Fruit fly (Drosophila melanogaster) whole organism, larva: Measurements from ENCODE around the gene Drs.

Experiments used
- noc ChIP-seq: fragments of 200-800 bp; sonication (Bioruptor generic); optimal IDR thresholded peaks from 3 replicates; lab custom pipeline; 2019; ENCODE audit warnings: missing biosample characterization, mild to moderate bottlenecking, missing genetic modification characterization, moderate library complexity

Gene Drs

dm6 chr3L:3380225-3381043, 11.1 kb downstream of the Drs start:
- TF ChIP-seq noc (tag; lab: Kevin White, UChicago), result no peak

DNA sequence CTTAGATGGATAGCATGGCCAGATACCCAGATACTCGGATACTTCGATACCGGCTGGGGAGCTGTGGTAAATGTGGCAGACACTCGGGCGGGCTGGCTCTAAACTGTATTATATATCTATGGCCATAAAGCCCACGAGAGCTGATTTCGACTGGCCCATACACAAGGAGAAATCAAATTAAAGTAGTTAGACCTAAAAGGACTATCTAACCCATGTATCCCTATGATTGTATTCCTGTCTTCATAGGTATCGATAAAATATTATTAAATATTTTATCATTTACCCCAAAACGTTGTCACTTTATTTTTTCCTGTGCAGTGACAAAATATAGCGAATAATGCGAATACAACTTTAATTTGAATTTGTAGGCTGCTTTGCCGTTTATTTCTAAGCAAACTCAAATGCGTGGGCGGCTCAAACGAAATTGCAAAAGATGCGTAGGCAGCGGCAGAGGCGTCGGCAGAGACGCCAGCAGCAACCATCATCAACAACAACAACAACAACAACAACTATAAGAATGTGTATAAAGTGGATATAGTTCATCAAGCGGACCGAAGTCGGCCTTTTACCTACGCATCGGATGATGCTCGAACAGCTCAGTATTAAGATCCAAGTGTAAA, 12.6 kb downstream of the Drs start:
- TF ChIP-seq noc (tag; lab: Kevin White, UChicago), result peak; percentile 3

DNA sequence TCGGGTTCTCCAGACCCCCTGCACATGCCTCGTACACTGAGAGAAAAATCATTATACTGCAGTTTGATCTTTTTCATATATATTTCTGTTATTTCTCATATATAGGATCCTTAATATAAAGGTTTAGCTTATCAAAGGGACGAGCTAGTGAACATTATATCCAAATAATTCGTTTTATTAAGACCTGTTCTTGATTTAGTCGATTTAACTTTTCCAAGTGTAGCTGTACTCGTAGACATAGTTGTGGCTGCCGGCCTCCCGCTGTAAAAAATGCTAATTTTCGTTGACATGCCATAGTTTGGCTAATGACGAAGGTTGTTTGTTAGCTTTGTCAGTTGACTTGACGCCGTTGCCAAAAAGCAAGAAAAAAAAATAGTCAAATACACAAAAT, 13.1 kb downstream of the Drs start:
- peak; percentile 88 for TF ChIP-seq noc (tag; lab: Kevin White, UChicago)

DNA sequence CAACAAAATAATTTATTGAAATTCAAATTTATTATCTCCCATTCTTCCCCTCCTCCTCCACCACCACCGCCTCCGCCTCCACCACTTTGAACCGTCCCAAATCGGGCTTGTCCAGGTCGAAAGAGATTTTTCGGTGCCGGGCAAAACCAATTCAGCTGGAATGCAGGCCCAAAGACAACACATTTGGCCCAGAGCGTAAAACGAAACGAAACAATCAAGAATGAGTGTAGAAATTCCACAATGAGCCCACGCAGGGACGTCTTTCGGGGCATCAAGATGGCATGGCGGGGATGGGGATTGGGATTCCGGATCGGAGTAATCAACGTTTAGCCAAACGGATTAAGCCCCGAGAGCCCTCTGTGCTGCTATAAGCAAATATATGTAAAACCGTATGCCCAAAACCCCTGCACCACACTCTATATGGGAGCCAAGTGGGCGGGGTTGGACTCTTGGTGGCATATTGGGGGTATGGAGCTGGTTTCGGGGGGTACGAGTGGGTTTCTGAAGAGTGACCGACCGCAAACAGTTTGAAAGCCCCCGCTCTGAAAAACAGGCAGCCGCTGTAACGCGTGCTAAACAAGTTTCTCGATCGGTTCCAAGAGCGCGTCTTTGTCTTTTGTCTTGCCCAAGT, 14.7 kb downstream of the Drs start:
- TF ChIP-seq noc (tag; lab: Kevin White, UChicago), result peak; percentile 21

DNA sequence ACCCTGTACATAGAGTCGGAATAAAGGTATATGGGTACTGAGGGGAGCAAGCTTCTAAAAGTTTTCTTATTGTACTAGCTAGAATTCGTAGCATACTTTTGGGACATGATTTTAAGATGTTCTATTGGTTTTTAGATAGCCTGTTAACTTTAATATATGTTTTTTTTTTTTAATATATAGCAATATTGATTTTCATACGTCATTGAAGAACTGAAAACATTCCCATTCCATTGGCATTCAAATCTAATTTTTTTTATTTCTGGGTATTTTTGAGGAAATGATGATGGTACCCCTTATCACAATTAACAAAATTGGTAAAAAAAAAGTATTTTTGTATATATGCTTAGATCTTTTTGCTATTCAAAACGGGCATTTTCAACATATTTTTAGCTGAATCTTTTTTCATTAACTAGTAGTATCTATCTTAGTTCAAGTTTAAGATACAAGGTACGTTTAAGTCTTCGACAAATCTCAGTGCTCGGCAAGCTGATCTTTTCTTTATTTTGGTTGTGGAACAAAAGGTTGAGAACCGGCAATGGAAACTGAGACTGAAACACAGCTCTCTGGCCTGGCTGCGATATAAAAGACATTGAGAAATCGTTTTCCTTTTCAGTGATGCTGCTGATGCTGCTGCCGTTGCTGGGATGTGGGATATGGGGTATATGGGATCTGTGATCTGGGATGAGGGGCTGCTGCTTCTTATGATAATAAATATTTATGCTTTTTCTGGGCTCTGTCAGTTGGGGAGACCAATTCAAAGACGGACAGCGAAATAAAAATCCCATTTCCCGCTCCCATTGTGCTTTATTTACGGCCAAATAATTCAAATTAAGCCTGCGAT, 15.5 kb downstream of the Drs start:
- no peak for TF ChIP-seq noc (tag; lab: Kevin White, UChicago)

DNA sequence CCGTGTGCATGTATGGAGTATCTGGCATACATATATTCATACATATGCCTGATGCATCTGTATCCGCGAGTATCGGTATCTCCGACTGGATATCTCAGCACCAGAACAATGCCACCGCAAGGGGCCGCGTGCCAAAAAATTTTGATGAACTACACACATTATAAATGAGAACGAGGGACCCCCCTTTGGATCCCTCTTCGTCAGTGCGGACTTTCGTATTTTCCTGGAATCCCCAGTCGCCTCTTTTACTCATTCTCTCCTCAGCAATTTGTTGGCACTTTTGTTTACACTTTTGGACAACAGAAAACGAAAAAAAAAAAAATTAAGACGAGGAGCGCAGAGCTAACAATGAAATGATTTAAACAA, 16.1 kb downstream of the Drs start:
- no peak for TF ChIP-seq noc (tag; lab: Kevin White, UChicago)

DNA sequence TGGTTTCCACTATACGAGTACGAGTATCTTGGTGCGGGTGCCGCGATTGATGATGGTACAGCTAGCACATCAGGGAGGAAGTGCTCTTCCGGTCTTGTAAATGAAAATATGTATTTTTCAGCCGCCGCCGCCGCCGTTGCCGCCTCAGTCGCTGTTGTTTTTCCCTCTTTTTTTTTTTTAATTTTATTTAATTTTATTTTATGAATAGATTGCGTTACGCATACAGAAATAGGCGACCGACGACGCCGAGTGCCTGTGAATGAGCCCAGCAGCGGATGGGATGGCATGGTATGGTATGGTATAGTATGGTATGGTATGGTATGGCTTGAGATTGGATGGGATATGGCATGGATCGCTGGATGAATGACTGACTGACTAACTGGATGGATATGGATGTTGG, 17.4 kb downstream of the Drs start:
- TF ChIP-seq noc (tag; lab: Kevin White, UChicago), result no peak

DNA sequence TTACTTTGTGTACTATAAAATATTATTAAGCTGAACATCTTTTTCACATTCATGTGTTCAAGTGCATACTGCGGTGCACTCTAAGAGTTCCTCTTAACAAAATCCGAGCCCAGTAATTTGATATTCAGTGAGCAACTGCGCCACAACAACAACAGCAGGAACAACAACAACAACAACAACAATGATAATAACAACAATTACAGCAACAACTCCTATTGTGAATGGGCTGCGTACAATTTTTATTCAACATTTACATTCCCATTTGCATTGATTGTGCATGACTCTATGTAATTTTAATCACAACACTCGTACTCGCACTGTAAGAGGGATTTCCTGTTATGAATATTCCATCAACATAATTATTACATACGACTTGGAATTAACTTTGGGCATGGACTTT, 18.3 kb downstream of the Drs start:
- no peak for TF ChIP-seq noc (tag; lab: Kevin White, UChicago)

dm6 chr3L:3388708-3389665, 19.6 kb downstream of the Drs start:
- TF ChIP-seq noc (tag; lab: Kevin White, UChicago), result no peak

DNA sequence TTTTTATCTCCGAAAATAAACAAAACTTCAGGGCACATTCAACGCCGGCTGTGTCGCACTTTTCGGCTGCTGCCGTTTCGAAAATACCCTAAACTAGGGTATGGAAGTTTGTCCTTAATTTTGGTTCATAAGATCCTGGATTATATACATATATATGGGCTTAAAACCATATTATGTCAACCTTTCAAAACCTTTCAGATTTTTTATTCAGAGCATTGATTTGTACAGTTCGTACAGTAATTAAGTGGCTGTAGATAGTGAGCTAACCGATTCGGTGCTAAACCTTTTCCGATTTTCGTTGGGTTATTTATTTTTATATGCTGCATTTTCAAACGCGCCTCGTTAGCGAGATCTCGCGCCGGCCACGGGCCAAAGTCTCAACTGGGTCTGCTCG, 20.3 kb downstream of the Drs start:
- TF ChIP-seq noc (tag; lab: Kevin White, UChicago), result peak; percentile 14

- no peak for TF ChIP-seq noc (tag; lab: Kevin White, UChicago)
These were observed 21.2 kb downstream of the Drs start for dm6 chr3L:3390525-3390924.

DNA sequence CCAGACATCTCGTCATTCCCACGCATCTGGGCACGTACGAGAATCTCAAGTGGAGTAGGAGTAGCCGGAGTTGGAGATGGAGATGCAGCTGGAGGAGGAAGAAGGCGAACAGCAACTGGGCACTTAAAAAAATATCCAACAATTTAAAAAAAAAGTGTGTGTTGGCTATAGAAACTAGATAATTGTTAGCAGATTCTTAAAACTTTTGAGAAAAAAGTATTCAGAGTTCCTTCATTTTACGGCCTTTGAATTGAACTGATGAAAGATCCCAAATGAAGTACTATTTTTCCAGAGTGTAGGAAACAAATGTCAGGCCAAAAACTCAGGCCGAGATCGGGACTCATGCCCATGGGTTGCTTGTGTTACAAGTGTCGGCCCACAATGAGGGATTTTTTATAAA, 22.5 kb downstream of the Drs start:
- TF ChIP-seq noc (tag; lab: Kevin White, UChicago), result no peak

DNA sequence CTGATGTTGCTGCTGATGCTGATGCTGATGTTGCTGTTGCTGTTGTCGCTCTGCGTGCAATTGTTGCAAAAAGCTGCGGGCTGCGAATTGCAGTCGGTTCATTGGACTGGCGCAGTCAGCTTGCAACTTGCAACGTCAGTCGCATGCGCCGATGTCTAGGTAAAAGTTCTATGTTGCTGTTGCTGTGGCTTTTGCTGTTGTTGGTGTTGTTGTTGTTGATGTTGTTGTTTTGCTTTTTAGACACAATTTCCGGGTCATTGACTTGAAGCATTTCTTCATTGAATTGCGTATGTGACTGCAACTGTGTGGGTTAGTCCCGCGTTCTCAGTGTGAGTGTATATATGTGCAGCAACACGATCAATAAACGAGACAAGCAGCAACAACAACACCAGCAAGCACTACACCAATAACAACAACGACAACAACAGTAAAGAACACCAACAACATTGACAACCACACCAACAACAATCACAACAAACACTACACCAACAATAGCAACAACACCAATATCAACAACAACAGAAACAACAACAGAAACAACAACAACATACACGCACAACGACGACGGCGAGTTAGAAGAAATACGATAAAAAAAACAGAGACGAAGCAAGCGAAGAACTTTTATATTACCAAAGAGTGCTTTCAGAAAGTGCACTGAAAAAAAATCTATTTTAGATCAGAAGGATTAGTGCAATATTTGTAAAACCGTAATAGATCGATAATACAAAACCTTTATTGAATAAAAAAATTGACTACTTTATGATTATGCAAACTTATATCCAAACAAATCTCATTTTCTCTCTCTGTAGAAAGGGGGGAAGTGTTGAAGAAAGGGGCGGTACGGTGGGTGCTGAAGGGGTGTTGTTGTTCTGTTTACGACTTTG, 24.8 kb downstream of the Drs start:
- TF ChIP-seq noc (tag; lab: Kevin White, UChicago), result no peak
